Worm (Caenorhabditis elegans) whole organism, early embryonic: ENCODE data around the gene K08H2.5.

ENCODE experiments used
- F13C5.2 ChIP-seq: sonication (generic microtip); optimal IDR thresholded peaks from 2 replicates; lab custom pipeline; 2017; ENCODE audit warnings: mild to moderate bottlenecking, missing genetic modification characterization, inconsistent platforms, missing compliant biosample characterization
- aly-1 ChIP-seq: sonication (generic microtip); optimal IDR thresholded peaks from 2 replicates; lab custom pipeline; 2016; ENCODE audit warnings: missing genetic modification characterization, missing compliant biosample characterization
- ama-1 ChIP-seq: fragments of 150-350 bp; optimal IDR thresholded peaks from 2 replicates; lab custom pipeline; 2014
- ceh-13 ChIP-seq: fragments of 200-800 bp; sonication (Bioruptor generic); optimal IDR thresholded peaks from 2 replicates; lab custom pipeline; 2018; ENCODE audit warnings: mild to moderate bottlenecking, missing genetic modification characterization, missing compliant biosample characterization
- ets-7 ChIP-seq: sonication (generic microtip); optimal IDR thresholded peaks from 2 replicates; lab custom pipeline; 2016; ENCODE audit warnings: missing genotype, missing genetic modification characterization, missing compliant biosample characterization
- flt-1 ChIP-seq: fragments of 200-800 bp; sonication (Bioruptor generic); IDR thresholded peaks from 2 replicates; pipeline ENCODE4 v1.3.6; 2022; ENCODE audit warnings: missing genetic modification characterization, missing compliant biosample characterization
- hnd-1 ChIP-seq: sonication (generic microtip); optimal IDR thresholded peaks from 2 replicates; lab custom pipeline; 2016; ENCODE audit warnings: missing genetic modification characterization, missing compliant biosample characterization
- pes-1 ChIP-seq: fragments of 200-800 bp; sonication (Bioruptor generic); IDR thresholded peaks from 2 replicates; pipeline ENCODE4 v1.3.6; 2022; ENCODE audit warnings: missing genetic modification reagents, missing genetic modification characterization, missing compliant biosample characterization
- sea-1 ChIP-seq: fragments of 200-800 bp; sonication (Bioruptor generic); conservative IDR thresholded peaks from 2 replicates; pipeline ENCODE4 v1.3.6; 2022; ENCODE audit warnings: missing genetic modification characterization, missing compliant biosample characterization
- tbx-11 ChIP-seq: fragments of 200-800 bp; sonication (Bioruptor generic); IDR thresholded peaks from 2 replicates; pipeline ENCODE4 v1.3.6; 2022; ENCODE audit warnings: missing genetic modification characterization, missing compliant biosample characterization
- tbx-37 ChIP-seq: fragments of 200-800 bp; sonication (Bioruptor generic); conservative IDR thresholded peaks from 2 replicates; pipeline ENCODE4 v1.3.6; 2022; ENCODE audit warnings: missing genetic modification reagents, missing genetic modification characterization, missing compliant biosample characterization
- tra-4 ChIP-seq: sonication (generic microtip); optimal IDR thresholded peaks from 2 replicates; lab custom pipeline; 2017; ENCODE audit warnings: missing genetic modification characterization, missing compliant biosample characterization

DNA sequence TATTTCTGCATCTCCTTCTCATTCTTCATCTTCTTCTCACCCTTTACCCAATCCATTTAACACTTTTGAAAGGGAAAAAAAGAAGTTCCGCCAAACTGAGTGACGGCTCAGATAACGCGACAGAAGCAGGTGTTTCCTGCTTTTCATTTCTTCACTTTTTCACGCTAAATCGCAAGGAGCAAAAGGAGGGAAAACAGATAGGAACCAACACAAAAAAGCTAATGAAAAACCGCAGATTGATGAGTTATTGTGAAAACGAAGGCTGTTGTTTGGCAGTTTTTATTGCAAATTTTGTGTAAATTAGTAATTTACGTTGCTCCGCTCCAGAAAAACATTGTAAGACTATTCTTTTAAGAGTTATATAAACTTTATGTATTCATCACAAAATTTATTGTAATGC is 41.8 kb downstream of the K08H2.5 start:
- TF ChIP-seq tra-4 (tag; lab: Kevin White, UChicago) = no peak
- TF ChIP-seq tbx-11 (GFP tag; lab: Robert Waterston, UW) = no peak
- no peak for TF ChIP-seq ama-1 (lab: Kevin White, UChicago)
- no peak for TF ChIP-seq tbx-37 (GFP tag; lab: Robert Waterston, UW)
- no peak for TF ChIP-seq aly-1
- no peak for TF ChIP-seq pes-1 (GFP tag; lab: Robert Waterston, UW)
- no peak for TF ChIP-seq sea-1
- no peak for TF ChIP-seq F13C5.2 (tag; lab: Kevin White, UChicago)
- TF ChIP-seq ceh-13 (GFP tag; lab: Kevin White, UChicago) = no peak
- TF ChIP-seq ets-7 (tag; lab: Kevin White, UChicago) = no peak
- no peak for TF ChIP-seq hnd-1 (tag; lab: Kevin White, UChicago)
- TF ChIP-seq flt-1 (GFP tag; lab: Robert Waterston, UW) = no peak
